Fruit fly (Drosophila melanogaster) Kc167 (cell line): Measurements from ENCODE around the gene CG7564.

Source experiments
- Myc ChIP-seq: fragments of >200 bp; optimal IDR thresholded peaks from 2 replicates; lab custom pipeline; 2017; ENCODE audit warnings: missing external identifiers
- Sin3A ChIP-seq: fragments of >200 bp; optimal IDR thresholded peaks from 2 replicates; lab custom pipeline; 2018; ENCODE audit warnings: missing external identifiers
- h ChIP-seq: fragments of >200 bp; optimal IDR thresholded peaks from 3 replicates; lab custom pipeline; 2018; ENCODE audit warnings: missing external identifiers
- insv ChIP-seq: fragments of >200 bp; optimal IDR thresholded peaks from 3 replicates; lab custom pipeline; 2018; ENCODE audit warnings: missing external identifiers
- psq ChIP-seq: fragments of >200 bp; optimal IDR thresholded peaks from 2 replicates; lab custom pipeline; 2017; ENCODE audit warnings: missing external identifiers
- ttk ChIP-seq: sonication (Bioruptor generic); optimal IDR thresholded peaks from 2 replicates; lab custom pipeline; 2017; ENCODE audit warnings: missing external identifiers

Gene CG7564

DNA sequence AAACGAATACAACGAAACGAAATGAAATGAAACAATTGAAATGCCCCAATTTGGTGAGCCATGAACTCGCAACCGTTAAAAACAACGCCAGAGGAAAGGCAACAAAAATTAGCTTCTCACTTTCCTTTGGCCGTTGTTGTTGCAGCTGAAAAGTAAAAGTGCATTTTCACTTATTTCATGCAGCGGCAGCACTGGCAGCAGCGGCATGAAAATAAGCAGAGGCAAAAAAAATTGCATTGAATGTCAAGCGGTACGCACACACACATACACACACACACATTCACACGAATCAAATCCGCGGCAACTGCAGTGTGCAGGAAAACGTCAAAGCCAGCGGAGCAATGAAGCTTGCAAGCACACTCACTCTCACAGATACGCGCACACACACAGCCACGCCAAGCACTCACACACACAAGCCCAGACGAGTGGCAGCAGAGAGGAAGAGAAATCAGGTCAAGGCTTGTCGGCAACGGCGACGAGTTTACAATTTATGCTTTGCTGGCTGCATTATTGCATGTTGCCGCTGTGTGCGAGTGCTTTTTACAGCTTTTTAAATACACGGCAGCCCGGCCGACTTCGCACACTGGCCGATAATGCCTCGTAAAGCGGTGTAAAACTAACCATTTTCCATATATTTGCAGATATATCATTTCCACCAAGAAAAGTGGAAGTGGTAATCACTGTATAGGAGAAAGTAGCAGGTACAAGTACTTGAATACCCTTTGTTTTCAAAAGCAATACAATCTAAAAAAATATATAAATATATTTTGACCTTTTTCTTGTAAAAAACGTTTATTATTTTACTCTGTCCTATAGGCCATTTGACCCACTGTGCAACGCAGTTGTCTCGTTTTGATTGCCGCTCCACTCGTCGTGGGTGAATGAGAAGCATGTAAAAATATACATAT, 52.5 kb downstream of the CG7564 start:
- TF ChIP-seq Sin3A (no peak), insv (no peak), psq (lab: Kevin White, UChicago) (no peak), Myc (lab: Kevin White, UChicago) (no peak), ttk (lab: Kevin White, UChicago) (no peak), h (lab: Kevin White, UChicago) (no peak)

DNA sequence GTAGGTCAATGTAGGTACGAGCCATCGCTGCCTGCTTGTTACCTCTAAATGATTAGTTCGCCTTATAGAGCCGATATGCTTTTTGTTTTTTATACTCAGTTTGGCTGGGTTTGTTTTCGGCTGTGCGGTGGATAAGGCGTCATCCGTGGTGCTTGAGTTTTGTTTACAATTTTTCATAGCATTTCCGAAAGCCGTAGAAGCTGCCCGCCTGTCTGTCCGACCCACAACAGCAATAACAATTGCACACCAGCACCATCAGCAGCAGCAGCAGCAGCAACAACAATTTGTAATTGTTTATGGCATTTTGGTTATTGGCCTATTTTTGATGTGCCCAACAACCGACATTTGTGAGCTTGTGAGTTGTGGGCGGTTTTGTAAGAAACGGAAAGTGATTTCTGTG, 54.6 kb downstream of the CG7564 start:
- TF ChIP-seq Sin3A = no peak
- TF ChIP-seq psq (lab: Kevin White, UChicago) = no peak
- no peak for TF ChIP-seq h (lab: Kevin White, UChicago)
- TF ChIP-seq ttk (lab: Kevin White, UChicago) = no peak
- TF ChIP-seq insv = no peak
- no peak for TF ChIP-seq Myc (lab: Kevin White, UChicago)

DNA sequence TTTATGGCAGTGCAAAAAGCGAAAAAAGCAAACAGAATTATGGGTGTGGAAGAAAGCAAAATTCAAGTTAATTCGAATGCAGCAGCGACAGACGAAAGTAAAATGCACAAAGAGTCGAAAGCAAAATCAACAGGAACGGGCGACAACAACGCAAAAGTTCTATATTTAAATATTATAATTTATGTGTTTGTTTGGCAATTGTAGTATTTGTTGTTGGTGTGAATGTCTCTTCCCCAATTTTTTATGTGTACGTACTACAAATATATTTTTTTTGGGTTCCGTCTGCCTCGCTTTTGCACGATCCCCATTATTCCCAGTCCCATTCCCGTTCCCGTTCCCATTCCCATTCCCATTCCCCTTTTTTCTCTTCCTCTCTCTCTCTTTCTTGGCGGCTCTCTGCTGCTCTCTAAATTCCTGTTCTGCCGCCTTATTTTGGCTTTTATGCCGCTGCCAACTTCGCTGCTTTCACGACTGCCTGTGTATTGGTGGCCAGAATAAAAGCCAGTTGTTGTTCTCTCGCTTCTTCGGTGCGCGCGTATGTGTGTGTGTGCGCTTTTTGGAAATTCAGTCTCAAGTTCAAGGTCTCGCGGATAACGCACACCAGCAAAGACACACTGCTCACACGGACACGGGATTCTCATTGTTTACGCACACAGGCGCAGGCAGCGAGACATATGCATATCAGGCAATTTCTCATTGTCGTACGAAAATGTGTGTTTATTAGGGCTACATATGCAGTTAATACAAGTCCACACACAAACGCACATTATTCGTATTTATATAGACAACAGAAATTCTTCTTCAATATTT, 55.8 kb downstream of the CG7564 start:
- no peak for TF ChIP-seq Myc (lab: Kevin White, UChicago)
- no peak for TF ChIP-seq Sin3A

DNA sequence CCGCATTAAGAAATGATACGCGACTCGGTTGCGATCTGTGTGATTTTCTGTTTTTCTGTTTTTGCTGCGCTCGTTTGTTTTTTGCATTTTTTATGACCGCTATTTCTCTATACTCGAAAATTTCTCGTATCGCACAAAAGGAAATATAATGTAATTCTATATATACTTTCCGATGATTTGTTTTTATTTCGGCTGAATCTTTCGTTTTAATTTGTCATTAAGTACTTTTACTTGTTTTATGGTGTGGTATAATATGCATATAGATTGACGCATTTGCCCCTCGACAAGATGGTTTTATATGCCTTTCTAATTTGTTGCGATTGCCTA, 56.4 kb downstream of the CG7564 start:
- no peak for TF ChIP-seq insv
- no peak for TF ChIP-seq ttk (lab: Kevin White, UChicago)
- TF ChIP-seq psq (lab: Kevin White, UChicago) = no peak
- TF ChIP-seq Myc (lab: Kevin White, UChicago) = no peak
- TF ChIP-seq Sin3A = no peak
- no peak for TF ChIP-seq h (lab: Kevin White, UChicago)

DNA sequence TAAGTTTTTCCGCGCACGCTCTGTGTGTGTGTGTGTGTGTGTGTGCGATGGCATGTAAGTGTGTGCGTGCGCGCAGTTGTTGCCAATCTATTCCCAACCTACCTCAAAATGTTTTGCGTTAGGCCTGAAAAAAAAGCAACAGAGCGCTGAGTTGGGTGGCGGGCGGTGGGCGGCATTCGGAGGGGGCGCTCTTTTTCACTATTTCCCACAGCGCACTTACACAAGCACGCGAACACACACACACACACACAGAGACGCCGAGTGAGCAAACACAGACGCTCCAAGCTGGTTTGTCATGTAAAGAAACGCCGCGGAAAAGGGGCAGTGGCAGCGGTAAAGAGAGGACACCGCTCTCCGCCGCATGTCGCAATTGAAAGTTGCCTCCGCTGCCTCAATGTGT, 58.0 kb downstream of the CG7564 start:
- TF ChIP-seq h (lab: Kevin White, UChicago) (no peak), Sin3A (no peak), Myc (lab: Kevin White, UChicago) (no peak), ttk (lab: Kevin White, UChicago) (no peak), psq (lab: Kevin White, UChicago) (no peak), insv (no peak)

DNA sequence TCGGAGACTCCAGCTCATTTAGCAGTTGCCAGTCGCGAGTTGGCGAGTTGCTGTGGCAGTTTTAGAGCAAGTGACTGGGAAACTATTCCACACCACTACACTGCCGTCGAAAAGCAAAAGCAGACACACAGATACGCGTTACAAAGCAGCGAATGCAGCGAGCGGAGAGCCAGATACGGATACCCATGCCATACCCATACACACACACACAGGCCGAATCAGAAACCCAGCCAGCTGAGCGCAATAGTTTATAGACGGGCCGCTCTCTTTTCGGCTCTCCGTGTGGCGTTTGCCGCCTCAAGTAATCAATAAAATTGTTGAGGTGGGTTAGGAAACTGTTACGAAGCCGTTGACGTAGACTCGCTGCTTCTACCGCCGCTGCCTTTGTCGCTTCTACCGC, 59.7 kb downstream of the CG7564 start:
- no peak for TF ChIP-seq insv
- no peak for TF ChIP-seq h (lab: Kevin White, UChicago)
- no peak for TF ChIP-seq psq (lab: Kevin White, UChicago)
- TF ChIP-seq ttk (lab: Kevin White, UChicago) = no peak
- no peak for TF ChIP-seq Myc (lab: Kevin White, UChicago)
- TF ChIP-seq Sin3A = no peak
